Fruit fly (Drosophila melanogaster) whole organism, pupa: ENCODE measurements around the gene Pde11.

Source experiments
- CG10348 ChIP-seq: fragments of 200-800 bp; sonication (Bioruptor generic); IDR thresholded peaks from 2 replicates; pipeline ENCODE4 v1.3.6; 2022; ENCODE audit warnings: missing biosample characterization, missing genetic modification characterization
- CG12605 ChIP-seq: fragments of 200-800 bp; sonication (Bioruptor generic); IDR thresholded peaks from 2 replicates; pipeline ENCODE4 v1.3.6; 2022; ENCODE audit warnings: missing biosample characterization, missing genetic modification characterization
- CG13204 ChIP-seq: fragments of 200-800 bp; sonication (Bioruptor generic); optimal IDR thresholded peaks from 2 replicates; lab custom pipeline; 2018; ENCODE audit warnings: missing biosample characterization, mild to moderate bottlenecking, missing genetic modification characterization, moderate library complexity
- CG14655 ChIP-seq: fragments of 200-800 bp; sonication (Bioruptor generic); optimal IDR thresholded peaks from 3 replicates; lab custom pipeline; 2017; ENCODE audit warnings: mild to moderate bottlenecking, missing biosample characterization, missing genetic modification reagents, missing genetic modification characterization
- CG15710 ChIP-seq: fragments of 200-800 bp; sonication (Bioruptor generic); optimal IDR thresholded peaks from 2 replicates; lab custom pipeline; 2018; ENCODE audit warnings: missing biosample characterization, mild to moderate bottlenecking, missing genetic modification characterization, moderate library complexity
- CG17806 ChIP-seq: fragments of 200-800 bp; sonication (Bioruptor generic); optimal IDR thresholded peaks from 2 replicates; lab custom pipeline; 2018; ENCODE audit warnings: missing biosample characterization, mild to moderate bottlenecking, missing genetic modification characterization, moderate library complexity
- CG32121 ChIP-seq: fragments of 200-800 bp; sonication (Bioruptor generic); IDR thresholded peaks from 2 replicates; pipeline ENCODE4 v1.3.6; 2022; ENCODE audit warnings: missing biosample characterization, missing genetic modification characterization
- CG34367 ChIP-seq: fragments of 200-800 bp; sonication (Bioruptor generic); optimal IDR thresholded peaks from 2 replicates; lab custom pipeline; 2018; ENCODE audit warnings: missing biosample characterization, mild to moderate bottlenecking, missing genetic modification characterization
- CG4496 ChIP-seq: fragments of 200-800 bp; sonication (Bioruptor generic); IDR thresholded peaks from 3 replicates; pipeline ENCODE4 v1.3.6; 2022; ENCODE audit warnings: missing biosample characterization, missing genetic modification characterization
- CG8159 ChIP-seq: fragments of 200-800 bp; sonication (Bioruptor generic); optimal IDR thresholded peaks from 3 replicates; lab custom pipeline; 2018; ENCODE audit warnings: missing biosample characterization, mild to moderate bottlenecking, missing genetic modification characterization, moderate library complexity
- CG8301 ChIP-seq: fragments of 200-800 bp; sonication (Bioruptor generic); optimal IDR thresholded peaks from 2 replicates; lab custom pipeline; 2018; ENCODE audit warnings: missing biosample characterization, mild to moderate bottlenecking, missing genetic modification characterization
- CG9948 ChIP-seq: fragments of 200-800 bp; sonication (Bioruptor generic); optimal IDR thresholded peaks from 2 replicates; lab custom pipeline; 2018; ENCODE audit warnings: missing biosample characterization, mild to moderate bottlenecking, missing genetic modification characterization, moderate library complexity
- D1 ChIP-seq: fragments of 200-800 bp; sonication (Bioruptor generic); optimal IDR thresholded peaks from 2 replicates; lab custom pipeline; 2018; ENCODE audit warnings: missing biosample characterization, mild to moderate bottlenecking, missing genetic modification characterization, moderate library complexity
- EcR ChIP-seq: fragments of 200-800 bp; sonication (Bioruptor generic); optimal IDR thresholded peaks from 3 replicates; lab custom pipeline; 2019; ENCODE audit warnings: missing biosample characterization, missing genetic modification characterization, mild to moderate bottlenecking, moderate library complexity, missing genetic modification reagents
- Ets98B ChIP-seq: fragments of 200-800 bp; sonication (Bioruptor generic); IDR thresholded peaks from 2 replicates; pipeline ENCODE4 v1.3.6; 2022; ENCODE audit warnings: missing biosample characterization, missing genetic modification characterization
- Pif1A ChIP-seq: fragments of 200-800 bp; sonication (Bioruptor generic); optimal IDR thresholded peaks from 3 replicates; lab custom pipeline; 2016; ENCODE audit warnings: missing biosample characterization, missing genetic modification characterization
- Pif1B ChIP-seq: fragments of 200-800 bp; sonication (Bioruptor generic); optimal IDR thresholded peaks from 3 replicates; lab custom pipeline; 2016; ENCODE audit warnings: missing biosample characterization, missing genetic modification characterization
- Snoo ChIP-seq: fragments of 200-800 bp; sonication (Bioruptor generic); optimal IDR thresholded peaks from 3 replicates; lab custom pipeline; 2017; ENCODE audit warnings: missing biosample characterization, mild to moderate bottlenecking, missing genetic modification characterization, inconsistent platforms
- fd96Ca ChIP-seq: fragments of 200-800 bp; sonication (Bioruptor generic); IDR thresholded peaks from 3 replicates; pipeline ENCODE4 v1.3.6; 2022; ENCODE audit warnings: missing biosample characterization, missing genetic modification characterization
- gl ChIP-seq: fragments of 200-800 bp; sonication (Bioruptor generic); optimal IDR thresholded peaks from 2 replicates; lab custom pipeline; 2018; ENCODE audit warnings: missing biosample characterization, mild to moderate bottlenecking, missing genetic modification characterization
- rn ChIP-seq: fragments of 200-800 bp; sonication (Bioruptor generic); IDR thresholded peaks from 2 replicates; pipeline ENCODE4 v1.3.6; 2022; ENCODE audit warnings: missing biosample characterization, missing genetic modification characterization

Gene Pde11

DNA sequence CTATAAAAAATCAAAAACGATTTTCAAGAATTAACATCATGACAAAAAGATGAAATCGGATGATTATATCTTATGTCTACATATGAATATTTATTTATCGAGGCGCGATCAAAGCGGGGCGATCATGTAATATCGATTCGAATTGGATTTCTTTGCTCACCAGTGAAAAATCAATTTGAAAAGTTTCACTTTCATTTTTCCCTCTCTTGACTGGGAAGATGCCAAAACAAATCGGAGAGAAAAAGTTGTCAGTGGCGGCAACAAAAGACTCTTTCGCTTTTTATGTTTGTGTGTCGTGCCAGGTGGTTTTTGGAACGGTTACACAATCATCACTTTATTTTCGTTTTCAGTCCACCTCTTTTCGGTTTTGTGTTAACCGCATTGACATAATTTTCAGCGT, 71.3 kb downstream of the Pde11 start:
- TF ChIP-seq CG34367 (no peak), Snoo (tag; lab: Kevin White, UChicago) (no peak), D1 (no peak), Pif1B (no peak), gl (tag; lab: Kevin White, UChicago) (no peak), CG8159 (tag; lab: Kevin White, UChicago) (no peak)

DNA sequence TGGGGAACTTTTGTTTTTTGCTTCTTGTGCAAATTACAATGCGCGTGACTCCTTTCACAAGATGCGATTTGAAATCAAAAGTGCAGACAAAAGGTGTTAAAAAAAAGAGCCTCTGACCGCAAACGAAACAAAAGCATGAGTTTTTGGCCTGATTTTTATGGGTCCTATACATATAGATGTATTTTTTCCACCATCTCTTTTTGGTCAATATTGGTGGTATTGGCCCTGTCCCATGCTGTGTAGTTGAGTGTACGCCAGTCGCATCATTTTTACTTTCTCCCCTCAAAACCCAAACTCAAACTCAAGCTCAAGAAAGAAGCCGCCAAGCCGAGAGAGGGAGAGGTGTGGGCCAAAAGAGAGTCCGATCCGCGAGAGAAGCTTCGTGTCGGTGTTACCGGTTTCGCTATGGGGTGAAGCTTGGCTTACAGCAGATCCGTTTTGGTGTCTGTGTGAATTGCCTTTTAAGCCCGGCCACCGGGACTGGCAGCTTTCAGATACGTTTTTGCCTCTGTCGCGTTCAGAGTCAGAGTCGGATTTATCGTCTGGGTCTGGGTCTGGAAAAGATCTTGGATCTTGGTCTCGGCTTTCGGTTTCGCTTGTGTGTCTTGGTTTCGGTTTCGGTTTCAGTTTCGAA, 73.0 kb downstream of the Pde11 start, which contains the start of gene CG10211:
CG10211 (plus strand) TSS at position 486 of the 634 bp plus-strand sequence.
- TF ChIP-seq CG4496 (GFP tag; lab: Robert Waterston, UW): peak; percentile 49; the same call in 2 of the 3 replicates
- TF ChIP-seq CG32121 (GFP tag; lab: Robert Waterston, UW): 0 out of 2 replicates have a peak, but pooled peaks have one; percentile 9
- no peak; the same call in 2 of the 3 replicates for TF ChIP-seq fd96Ca (GFP tag; lab: Robert Waterston, UW)
- TF ChIP-seq CG12605 (GFP tag; lab: Robert Waterston, UW): no peak
- peak; percentile 71 for TF ChIP-seq CG14655
- peak; percentile 67 for TF ChIP-seq CG17806 (tag; lab: Kevin White, UChicago)
- no peak; the same call in 1 of the 2 replicates for TF ChIP-seq Ets98B (GFP tag; lab: Robert Waterston, UW)
- TF ChIP-seq CG34367: peak; percentile 60
- TF ChIP-seq CG9948 (tag; lab: Kevin White, UChicago): peak; percentile 58
- peak; percentile 47 for TF ChIP-seq Pif1A (GFP tag; lab: Kevin White, UChicago)
- TF ChIP-seq Pif1B: peak; percentile 36
- TF ChIP-seq gl (tag; lab: Kevin White, UChicago): no peak
- TF ChIP-seq EcR (GFP tag; lab: Kevin White, UChicago): peak; percentile 45
- peak; percentile 64 for TF ChIP-seq CG15710 (tag; lab: Kevin White, UChicago)
- TF ChIP-seq CG8159 (tag; lab: Kevin White, UChicago): peak; percentile 73
- TF ChIP-seq CG8301 (tag; lab: Kevin White, UChicago): peak; percentile 67
- TF ChIP-seq D1: no peak
- no peak for TF ChIP-seq CG10348 (GFP tag; lab: Robert Waterston, UW)
- peak; percentile 46 for TF ChIP-seq Snoo (tag; lab: Kevin White, UChicago)
- TF ChIP-seq CG13204 (GFP tag; lab: Kevin White, UChicago): peak; percentile 24
- TF ChIP-seq rn (GFP tag; lab: Robert Waterston, UW): peak; percentile 47

DNA sequence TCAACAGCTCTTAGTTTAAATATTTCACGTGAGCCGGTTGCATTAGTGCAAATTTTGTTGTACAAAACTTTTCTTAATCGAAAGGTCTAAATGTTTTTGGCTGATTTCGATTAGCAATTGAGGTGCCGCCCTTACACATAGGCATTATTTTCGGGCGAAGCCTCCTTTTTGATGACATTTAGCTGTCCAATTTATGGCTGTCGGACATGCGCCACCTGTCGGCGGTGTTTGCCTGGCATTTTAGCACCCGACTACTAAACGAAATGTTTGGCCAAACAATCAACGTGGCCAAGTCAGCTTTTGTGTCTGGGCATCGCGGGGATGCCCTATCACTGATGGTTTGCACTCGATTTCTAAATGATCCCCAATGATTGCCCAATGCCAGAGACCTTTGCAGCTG, 73.8 kb downstream of the Pde11 start:
- TF ChIP-seq Pif1B (no peak), Snoo (tag; lab: Kevin White, UChicago) (no peak), CG8159 (tag; lab: Kevin White, UChicago) (no peak), CG17806 (tag; lab: Kevin White, UChicago) (no peak), CG32121 (GFP tag; lab: Robert Waterston, UW) (no peak), CG9948 (tag; lab: Kevin White, UChicago) (no peak), CG10348 (GFP tag; lab: Robert Waterston, UW) (no peak), CG14655 (no peak), Pif1A (GFP tag; lab: Kevin White, UChicago) (no peak), rn (GFP tag; lab: Robert Waterston, UW) (no peak), D1 (no peak), CG34367 (no peak), CG8301 (tag; lab: Kevin White, UChicago) (no peak), fd96Ca (GFP tag; lab: Robert Waterston, UW) (no peak), CG13204 (GFP tag; lab: Kevin White, UChicago) (no peak), CG12605 (GFP tag; lab: Robert Waterston, UW) (no peak)
- TF ChIP-seq, all 21 proteins: peak for 0

DNA sequence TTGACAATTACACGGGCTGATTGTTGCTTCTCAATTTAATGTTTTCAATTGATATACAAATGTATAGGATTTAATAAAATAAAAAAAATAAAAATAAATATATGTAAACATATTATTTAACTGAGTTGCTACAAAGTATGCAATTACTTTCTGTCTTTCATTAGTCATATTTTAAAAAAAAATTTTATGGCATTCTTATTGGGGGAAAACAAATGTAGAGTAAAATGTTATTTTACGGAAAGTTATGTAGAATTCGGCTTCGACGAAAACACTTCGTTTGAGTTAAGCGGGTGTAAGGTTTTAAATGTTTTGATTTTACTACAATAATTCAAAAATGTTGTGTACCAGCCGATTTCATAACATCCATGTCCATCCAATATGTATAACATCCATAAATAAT, 76.7 kb downstream of the Pde11 start:
- TF ChIP-seq CG8301 (tag; lab: Kevin White, UChicago): no peak
- TF ChIP-seq D1: peak; percentile 81

DNA sequence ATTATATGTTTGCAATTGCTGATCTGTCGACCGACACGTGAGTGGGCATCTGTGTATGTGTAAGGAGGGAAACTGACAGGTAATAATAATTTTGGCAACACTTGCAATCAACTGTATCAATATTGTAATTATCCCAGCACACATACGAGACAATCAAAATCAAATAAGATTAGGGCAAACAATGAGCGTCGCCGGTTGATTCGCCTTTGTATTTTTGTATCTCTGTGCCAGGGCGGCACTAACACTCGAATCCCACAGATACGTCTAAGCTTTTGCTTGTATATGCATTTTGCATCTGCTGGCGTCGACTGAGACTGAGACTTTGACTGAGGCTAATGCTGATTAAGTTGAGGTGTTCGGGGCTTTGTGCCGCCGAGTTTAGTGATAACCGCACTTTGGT, 81.0 kb downstream of the Pde11 start, which contains the start of gene Ugt301D1:
Ugt301D1 (plus strand) TSS at position 380 of the 400 bp plus-strand sequence.
- TF ChIP-seq gl (tag; lab: Kevin White, UChicago): no peak
- no peak for TF ChIP-seq CG8301 (tag; lab: Kevin White, UChicago)

DNA sequence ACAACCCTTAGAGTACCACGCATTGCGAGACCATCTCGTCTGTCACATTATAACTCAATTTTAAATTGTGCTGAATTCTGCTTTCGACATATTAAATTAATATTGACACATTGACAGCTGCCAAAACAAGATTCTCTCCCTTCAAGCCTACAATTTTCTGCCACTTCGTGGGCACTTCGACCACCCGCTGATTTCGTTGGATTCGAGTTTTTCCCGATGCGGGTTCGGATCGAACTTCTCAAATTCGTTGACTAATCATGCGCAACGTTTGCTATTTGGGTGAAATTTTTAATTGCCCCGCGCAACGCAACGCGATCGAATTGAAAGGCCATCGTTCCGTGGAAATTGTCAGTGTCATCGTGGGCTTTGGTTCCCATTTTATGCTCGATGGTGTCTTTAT, 83.2 kb downstream of the Pde11 start:
- no peak for TF ChIP-seq CG14655
- TF ChIP-seq CG10348 (GFP tag; lab: Robert Waterston, UW): no peak
- TF ChIP-seq CG8301 (tag; lab: Kevin White, UChicago): no peak
- TF ChIP-seq CG4496 (GFP tag; lab: Robert Waterston, UW): no peak
- no peak for TF ChIP-seq Ets98B (GFP tag; lab: Robert Waterston, UW)
- no peak for TF ChIP-seq Pif1B
- no peak for TF ChIP-seq rn (GFP tag; lab: Robert Waterston, UW)
- TF ChIP-seq Pif1A (GFP tag; lab: Kevin White, UChicago): no peak
- TF ChIP-seq CG13204 (GFP tag; lab: Kevin White, UChicago): no peak
- no peak for TF ChIP-seq CG12605 (GFP tag; lab: Robert Waterston, UW)
